Worm (Caenorhabditis elegans) whole organism, late embryonic: ENCODE results near the gene ZK757.1.

Experiments
- C08G9.2 ChIP-seq: sonication (generic microtip); optimal IDR thresholded peaks from 2 replicates; lab custom pipeline; 2016; ENCODE audit warnings: mild to moderate bottlenecking, missing genetic modification characterization, moderate library complexity, missing compliant biosample characterization
- F13H6.1 ChIP-seq: sonication (generic microtip); optimal IDR thresholded peaks from 2 replicates; lab custom pipeline; 2016; ENCODE audit warnings: missing genetic modification characterization, missing compliant biosample characterization
- K02D7.2 ChIP-seq: sonication (generic microtip); optimal IDR thresholded peaks from 2 replicates; lab custom pipeline; 2017; ENCODE audit warnings: mild to moderate bottlenecking, missing genetic modification characterization, missing compliant biosample characterization
- K09A11.1 ChIP-seq: sonication (generic microtip); optimal IDR thresholded peaks from 2 replicates; lab custom pipeline; 2017; ENCODE audit warnings: antibody characterized with exemption, mild to moderate bottlenecking, missing genetic modification characterization, missing compliant biosample characterization; ENCODE audit not compliant: insufficient read depth
- T23F11.4 ChIP-seq: fragments of 200-800 bp; sonication (Bioruptor generic); optimal IDR thresholded peaks from 2 replicates; lab custom pipeline; 2018; ENCODE audit warnings: mild to moderate bottlenecking, missing genetic modification characterization, missing compliant biosample characterization
- Y22D7AL.16 ChIP-seq: sonication (generic microtip); optimal IDR thresholded peaks from 2 replicates; lab custom pipeline; 2016; ENCODE audit warnings: missing genetic modification characterization, missing compliant biosample characterization
- ahr-1 ChIP-seq: sonication (generic microtip); optimal IDR thresholded peaks from 2 replicates; lab custom pipeline; 2016; ENCODE audit warnings: missing genetic modification characterization, missing compliant biosample characterization
- ceh-14 ChIP-seq: sonication (generic microtip); optimal IDR thresholded peaks from 2 replicates; lab custom pipeline; 2016; ENCODE audit warnings: missing genotype, missing genetic modification characterization, missing compliant biosample characterization
- ceh-18 ChIP-seq: sonication (generic microtip); optimal IDR thresholded peaks from 2 replicates; lab custom pipeline; 2016; ENCODE audit warnings: missing genetic modification characterization, missing compliant biosample characterization
- ceh-19 ChIP-seq: fragments of 200-800 bp; sonication (Bioruptor generic); optimal IDR thresholded peaks from 2 replicates; lab custom pipeline; 2018; ENCODE audit warnings: mild to moderate bottlenecking, missing genetic modification characterization, missing compliant biosample characterization
- ceh-2 ChIP-seq: sonication (generic microtip); optimal IDR thresholded peaks from 2 replicates; lab custom pipeline; 2016; ENCODE audit warnings: missing genotype, missing genetic modification characterization, missing compliant biosample characterization
- ceh-22 ChIP-seq: sonication (generic microtip); optimal IDR thresholded peaks from 2 replicates; lab custom pipeline; 2017; ENCODE audit warnings: missing biosample characterization, missing genetic modification characterization
- ceh-31 ChIP-seq: sonication (generic microtip); optimal IDR thresholded peaks from 2 replicates; lab custom pipeline; 2016; ENCODE audit warnings: missing genetic modification characterization, missing compliant biosample characterization
- ceh-34 ChIP-seq: sonication (generic microtip); optimal IDR thresholded peaks from 2 replicates; lab custom pipeline; 2016; ENCODE audit warnings: mild to moderate bottlenecking, missing genetic modification characterization, missing compliant biosample characterization
- ceh-45 ChIP-seq: fragments of 200-800 bp; sonication (Bioruptor generic); IDR thresholded peaks from 2 replicates; pipeline ENCODE4 v1.3.6; 2022; ENCODE audit warnings: missing genetic modification reagents, missing genetic modification characterization, missing compliant biosample characterization
- ceh-48 ChIP-seq: sonication (generic microtip); optimal IDR thresholded peaks from 2 replicates; lab custom pipeline; 2016; ENCODE audit warnings: missing genetic modification characterization, inconsistent platforms, missing compliant biosample characterization
- ceh-9 ChIP-seq: sonication (generic microtip); optimal IDR thresholded peaks from 2 replicates; lab custom pipeline; 2016; ENCODE audit warnings: mild to moderate bottlenecking, missing genetic modification characterization, inconsistent platforms, missing compliant biosample characterization
- che-1 ChIP-seq: sonication (generic microtip); optimal IDR thresholded peaks from 2 replicates; lab custom pipeline; 2016; ENCODE audit warnings: mild to moderate bottlenecking, missing genetic modification characterization, missing compliant biosample characterization
- dve-1 ChIP-seq: sonication (generic microtip); optimal IDR thresholded peaks from 2 replicates; lab custom pipeline; 2017; ENCODE audit warnings: antibody characterized with exemption, mild to moderate bottlenecking, missing genetic modification characterization, missing compliant biosample characterization
- ets-4 ChIP-seq: sonication (generic microtip); optimal IDR thresholded peaks from 2 replicates; lab custom pipeline; 2016; ENCODE audit warnings: missing genetic modification characterization, missing compliant biosample characterization
- eyg-1 ChIP-seq: sonication (generic microtip); optimal IDR thresholded peaks from 2 replicates; lab custom pipeline; 2016; ENCODE audit warnings: missing genotype, missing genetic modification characterization, missing compliant biosample characterization
- fax-1 ChIP-seq: sonication (generic microtip); optimal IDR thresholded peaks from 2 replicates; lab custom pipeline; 2016; ENCODE audit warnings: missing genotype, missing genetic modification characterization, missing compliant biosample characterization
- fkh-10 ChIP-seq: fragments of 150-350 bp; optimal IDR thresholded peaks from 2 replicates; lab custom pipeline; 2014; ENCODE audit warnings: missing biosample characterization, missing genetic modification reagents, missing genetic modification characterization
- gmeb-2 ChIP-seq: sonication (generic microtip); optimal IDR thresholded peaks from 2 replicates; lab custom pipeline; 2016; ENCODE audit warnings: missing genetic modification characterization, inconsistent platforms, missing compliant biosample characterization
- hlh-13 ChIP-seq: fragments of 200-800 bp; sonication (Bioruptor generic); optimal IDR thresholded peaks from 2 replicates; lab custom pipeline; 2018; ENCODE audit warnings: mild to moderate bottlenecking, missing genetic modification characterization, missing compliant biosample characterization
- hlh-15 ChIP-seq: sonication (generic microtip); optimal IDR thresholded peaks from 2 replicates; lab custom pipeline; 2016; ENCODE audit warnings: missing genetic modification characterization, missing compliant biosample characterization
- hlh-30 ChIP-seq: sonication (generic microtip); optimal IDR thresholded peaks from 2 replicates; lab custom pipeline; 2017; ENCODE audit warnings: antibody characterized with exemption, missing genetic modification characterization, missing compliant biosample characterization; ENCODE audit not compliant: insufficient read depth
- hlh-6 ChIP-seq: sonication (generic microtip); optimal IDR thresholded peaks from 2 replicates; lab custom pipeline; 2016; ENCODE audit warnings: missing genotype, missing genetic modification characterization, missing compliant biosample characterization
- lim-6 ChIP-seq: sonication (generic microtip); optimal IDR thresholded peaks from 2 replicates; lab custom pipeline; 2016; ENCODE audit warnings: missing genetic modification characterization, missing compliant biosample characterization
- lin-11 ChIP-seq: fragments of 200-800 bp; sonication (Bioruptor generic); optimal IDR thresholded peaks from 2 replicates; lab custom pipeline; 2018; ENCODE audit warnings: mild to moderate bottlenecking, missing genetic modification characterization, missing compliant biosample characterization
- madf-2 ChIP-seq: sonication (generic microtip); optimal IDR thresholded peaks from 2 replicates; lab custom pipeline; 2017; ENCODE audit warnings: missing genetic modification characterization, missing compliant biosample characterization
- mec-3 ChIP-seq: sonication (generic microtip); optimal IDR thresholded peaks from 2 replicates; lab custom pipeline; 2016; ENCODE audit warnings: borderline replicate concordance, missing genetic modification characterization, missing compliant biosample characterization
- nhr-11 ChIP-seq: fragments of 150-350 bp; optimal IDR thresholded peaks from 2 replicates; lab custom pipeline; 2014; ENCODE audit warnings: missing biosample characterization, missing genetic modification characterization
- nhr-232 ChIP-seq: sonication (generic microtip); optimal IDR thresholded peaks from 2 replicates; lab custom pipeline; 2016; ENCODE audit warnings: missing genetic modification characterization, missing compliant biosample characterization
- pha-4 ChIP-seq: fragments of 150-350 bp; optimal IDR thresholded peaks from 2 replicates; lab custom pipeline; 2018; ENCODE audit warnings: missing biosample characterization, missing genetic modification reagents, missing genetic modification characterization
- pqm-1 ChIP-seq: sonication (generic microtip); optimal IDR thresholded peaks from 2 replicates; lab custom pipeline; 2016; ENCODE audit warnings: missing genetic modification characterization, missing compliant biosample characterization
- syd-9 ChIP-seq: sonication (generic microtip); optimal IDR thresholded peaks from 2 replicates; lab custom pipeline; 2016; ENCODE audit warnings: mild to moderate bottlenecking, missing genetic modification characterization, moderate library complexity, missing compliant biosample characterization
- tbx-7 ChIP-seq: sonication (generic microtip); optimal IDR thresholded peaks from 2 replicates; lab custom pipeline; 2016; ENCODE audit warnings: missing genotype, missing genetic modification characterization, missing compliant biosample characterization
- ttx-3 ChIP-seq: sonication (generic microtip); optimal IDR thresholded peaks from 2 replicates; lab custom pipeline; 2016; ENCODE audit warnings: missing genetic modification reagents, missing genetic modification characterization, missing compliant biosample characterization
- unc-42 ChIP-seq: sonication (generic microtip); optimal IDR thresholded peaks from 2 replicates; lab custom pipeline; 2016; ENCODE audit warnings: missing genotype, missing genetic modification characterization, missing compliant biosample characterization
- unc-86 ChIP-seq: sonication (generic microtip); optimal IDR thresholded peaks from 2 replicates; lab custom pipeline; 2016; ENCODE audit warnings: missing genetic modification characterization, missing compliant biosample characterization
- zip-5 ChIP-seq: sonication (generic microtip); optimal IDR thresholded peaks from 2 replicates; lab custom pipeline; 2016; ENCODE audit warnings: missing genetic modification characterization, missing compliant biosample characterization

Gene ZK757.1

DNA sequence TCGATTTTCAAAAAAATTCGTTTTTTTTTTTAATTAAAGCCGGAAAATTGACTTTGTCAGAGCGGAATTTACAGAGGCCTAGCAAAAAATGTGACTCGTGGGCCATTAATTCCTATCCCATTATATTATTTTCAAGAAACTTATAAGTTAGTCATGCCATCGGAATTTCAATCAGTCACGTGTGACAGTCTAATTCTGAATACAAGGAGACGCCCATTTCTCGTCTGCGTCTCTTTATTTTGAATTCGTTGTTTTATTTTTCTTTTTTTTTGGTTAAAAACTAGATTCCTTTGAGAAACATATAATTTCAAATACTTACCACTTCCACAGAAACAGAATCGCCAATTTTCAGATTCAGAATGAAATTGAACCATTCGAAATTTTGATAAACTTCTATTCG is 37.8 kb upstream of the ZK757.1 start:
- no peak for TF ChIP-seq ceh-45 (GFP tag; lab: Robert Waterston, UW)
- TF ChIP-seq mec-3, result no peak
- no peak for TF ChIP-seq ceh-18 (tag; lab: Kevin White, UChicago)
- no peak for TF ChIP-seq ttx-3 (tag; lab: Kevin White, UChicago)
- TF ChIP-seq K09A11.1, result no peak
- no peak for TF ChIP-seq syd-9
- no peak for TF ChIP-seq nhr-232
- no peak for TF ChIP-seq Y22D7AL.16 (tag; lab: Kevin White, UChicago)
- TF ChIP-seq ceh-14 (tag; lab: Kevin White, UChicago), result no peak
- no peak for TF ChIP-seq eyg-1 (tag; lab: Kevin White, UChicago)
- TF ChIP-seq ceh-22 (tag; lab: Kevin White, UChicago), result no peak
- no peak for TF ChIP-seq che-1 (tag; lab: Kevin White, UChicago)
- no peak for TF ChIP-seq tbx-7
- TF ChIP-seq ahr-1 (tag; lab: Kevin White, UChicago), result no peak
- TF ChIP-seq nhr-11 (tag; lab: Kevin White, UChicago), result no peak
- TF ChIP-seq dve-1, result no peak
- no peak for TF ChIP-seq ceh-9 (tag; lab: Kevin White, UChicago)
- no peak for TF ChIP-seq ets-4 (tag; lab: Kevin White, UChicago)
- no peak for TF ChIP-seq C08G9.2 (tag; lab: Kevin White, UChicago)
- no peak for TF ChIP-seq hlh-13 (GFP tag; lab: Kevin White, UChicago)

DNA sequence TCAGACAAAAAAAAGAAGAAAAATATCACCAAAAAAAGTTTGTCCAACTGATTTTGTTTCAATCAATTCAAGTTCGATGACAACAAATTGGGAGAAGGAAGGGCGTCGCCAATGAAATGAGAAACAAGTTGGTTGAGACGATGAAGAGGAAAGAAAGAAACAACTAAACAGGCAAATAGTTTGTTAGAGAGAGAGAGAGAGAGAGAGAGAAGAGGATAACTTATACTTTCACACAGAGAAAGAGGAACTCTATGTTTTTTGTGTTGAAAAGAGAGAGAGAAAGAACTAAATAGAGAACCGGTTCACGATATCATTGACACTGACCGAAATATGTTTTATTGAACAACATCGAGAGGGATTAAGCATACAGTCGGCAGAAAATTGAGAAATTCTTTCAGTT is 36.6 kb upstream of the ZK757.1 start:
- no peak for TF ChIP-seq K09A11.1
- TF ChIP-seq, all 69 proteins: peak for 0

DNA sequence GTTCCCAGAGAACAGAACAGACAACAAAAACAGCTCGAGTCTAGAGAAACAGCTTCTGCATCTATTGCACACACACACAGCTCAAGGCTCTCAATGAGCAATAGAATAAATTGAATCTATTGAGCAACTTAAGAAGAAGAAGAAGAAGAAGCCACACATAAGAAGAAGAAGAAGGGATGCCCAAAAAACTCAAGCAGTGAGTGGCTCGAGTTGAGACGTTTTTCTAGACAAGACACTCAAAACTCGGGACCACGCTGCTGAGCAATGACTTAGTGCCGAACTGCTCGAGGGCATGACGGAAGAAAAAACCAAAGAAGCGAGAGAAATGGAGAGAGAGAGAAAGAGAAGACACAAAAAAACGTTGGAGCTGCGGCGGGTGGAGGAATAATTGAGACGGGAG is 34.4 kb upstream of the ZK757.1 start:
- TF ChIP-seq K02D7.2 (no peak), pqm-1 (tag; lab: Kevin White, UChicago) (no peak), unc-42 (peak; percentile 85), ceh-31 (tag; lab: Kevin White, UChicago) (no peak), ttx-3 (tag; lab: Kevin White, UChicago) (no peak), ceh-19 (GFP tag; lab: Kevin White, UChicago) (no peak), ceh-48 (tag; lab: Kevin White, UChicago) (no peak), mec-3 (no peak), pha-4 (tag; lab: Kevin White, UChicago) (no peak), ceh-2 (tag; lab: Kevin White, UChicago) (no peak), hlh-15 (tag; lab: Kevin White, UChicago) (no peak), zip-5 (tag; lab: Kevin White, UChicago) (no peak), C08G9.2 (tag; lab: Kevin White, UChicago) (peak; percentile 10), ceh-34 (no peak), ceh-18 (tag; lab: Kevin White, UChicago) (peak; percentile 23)

DNA sequence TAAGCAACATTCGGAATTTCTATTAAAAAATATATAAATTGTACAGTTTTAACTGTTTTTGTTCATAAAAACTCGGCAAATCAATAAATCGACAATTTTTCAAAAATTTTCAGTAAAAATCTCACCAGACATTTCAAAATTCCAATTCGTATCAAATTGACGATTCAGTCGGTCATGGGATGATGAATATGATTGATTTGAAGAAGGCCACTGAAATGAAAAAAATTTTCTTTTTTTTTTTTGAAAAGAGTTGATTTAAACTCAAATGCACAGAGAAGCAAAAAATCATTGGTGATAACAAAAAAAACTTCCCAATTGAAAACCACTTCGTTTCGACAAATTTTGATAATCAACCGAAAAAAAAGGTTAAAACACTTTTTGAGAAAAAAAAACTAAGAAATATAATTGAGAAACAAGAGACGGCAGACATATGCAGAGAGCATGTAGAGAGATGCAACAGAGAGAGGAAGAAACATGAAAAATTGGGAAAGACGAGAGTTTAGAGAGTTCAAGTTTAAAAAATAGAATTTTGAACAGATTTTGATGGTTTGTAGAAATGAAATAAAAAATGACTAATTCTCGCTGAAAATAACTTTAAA is 32.9 kb upstream of the ZK757.1 start:
- TF ChIP-seq gmeb-2 (tag; lab: Kevin White, UChicago) (no peak), K02D7.2 (no peak), ceh-14 (tag; lab: Kevin White, UChicago) (no peak), zip-5 (tag; lab: Kevin White, UChicago) (no peak), pha-4 (tag; lab: Kevin White, UChicago) (no peak), lim-6 (tag; lab: Kevin White, UChicago) (no peak), madf-2 (tag; lab: Kevin White, UChicago) (no peak), hlh-30 (tag; lab: Kevin White, UChicago) (no peak), mec-3 (no peak), unc-86 (tag; lab: Kevin White, UChicago) (no peak), syd-9 (no peak), unc-42 (no peak), fax-1 (tag; lab: Kevin White, UChicago) (no peak), hlh-6 (no peak), ceh-48 (tag; lab: Kevin White, UChicago) (no peak), T23F11.4 (no peak), Y22D7AL.16 (tag; lab: Kevin White, UChicago) (no peak), fkh-10 (GFP tag; lab: Kevin White, UChicago) (no peak), lin-11 (tag; lab: Kevin White, UChicago) (no peak), F13H6.1 (tag; lab: Kevin White, UChicago) (no peak)
